Fruit fly (Drosophila melanogaster): Measurements from ENCODE around the gene CtsB.

- TF ChIP-seq CG9705 (GFP tag; optimal IDR thresholded peaks at IDR 0.05) (no peak), sage (GFP tag; optimal IDR thresholded peaks at IDR 0.05) (no peak), sv (GFP tag; optimal IDR thresholded peaks at IDR 0.05) (no peak), Hnf4 (GFP tag; optimal IDR thresholded peaks at IDR 0.05) (no peak), Rel (GFP tag; optimal IDR thresholded peaks at IDR 0.05) (no peak), Rel (tag; optimal IDR thresholded peaks at IDR 0.05) (peak; percentile 74), N (GFP tag; optimal IDR thresholded peaks at IDR 0.05) (no peak), psq (GFP tag; optimal IDR thresholded peaks at IDR 0.05) (no peak), usp (GFP tag; optimal IDR thresholded peaks at IDR 0.05) (no peak), Dfd (GFP tag; optimal IDR thresholded peaks at IDR 0.05) (no peak), br (GFP tag; optimal IDR thresholded peaks at IDR 0.05) (no peak), Hr78 (GFP tag; optimal IDR thresholded peaks at IDR 0.05) (no peak), tai (GFP tag; optimal IDR thresholded peaks at IDR 0.05) (no peak)
Observed at dm6 chrX:13761762-13762371, 20.1 kb downstream of the CtsB start.

All from whole organism, wandering third instar larva.